Fruit fly (Drosophila melanogaster) whole organism, wandering third instar larva: ENCODE measurements around the gene CG5114.

ENCODE experiments used
- Abd-B ChIP-seq: fragments of >200 bp; optimal IDR thresholded peaks from 2 replicates; lab custom pipeline; 2017; ENCODE audit warnings: missing biosample characterization, missing genetic modification characterization
- Dfd ChIP-seq: fragments of >200 bp; optimal IDR thresholded peaks from 2 replicates; lab custom pipeline; 2017; ENCODE audit warnings: missing biosample characterization, missing genetic modification characterization
- Hr78 ChIP-seq: fragments of >200 bp; optimal IDR thresholded peaks from 2 replicates; lab custom pipeline; 2017; ENCODE audit warnings: missing biosample characterization, missing genetic modification characterization
- OdsH ChIP-seq: fragments of 200-800 bp; sonication (Bioruptor generic); optimal IDR thresholded peaks from 2 replicates; lab custom pipeline; 2016; ENCODE audit warnings: missing biosample characterization, mild to moderate bottlenecking, missing genetic modification characterization
- Rel ChIP-seq, 2 experiments: fragments of 200-800 bp; sonication (Bioruptor generic) in 1 of 2; optimal IDR thresholded peaks; 2 replicates in 1 of 2; 3 replicates in 1 of 2; lab custom pipeline; 2016 to 2019; ENCODE audit warnings: mild to moderate bottlenecking in 2 of 2, missing biosample characterization in 2 of 2, missing genetic modification characterization in 2 of 2, moderate library complexity in 1 of 2
- Sp1 ChIP-seq: fragments of 200-800 bp; sonication (Bioruptor generic); optimal IDR thresholded peaks from 3 replicates; lab custom pipeline; 2019; ENCODE audit warnings: missing biosample characterization, mild to moderate bottlenecking, missing genetic modification characterization, moderate library complexity
- Vsx2 ChIP-seq: fragments of 200-300, 225-300 bp; sonication (Bioruptor generic); optimal IDR thresholded peaks from 2 replicates; lab custom pipeline; 2018; ENCODE audit warnings: missing biosample characterization, missing genetic modification characterization; ENCODE audit not compliant: partially characterized antibody
- br ChIP-seq: fragments of 200-800 bp; sonication (Bioruptor generic); optimal IDR thresholded peaks from 2 replicates; lab custom pipeline; 2016; ENCODE audit warnings: missing biosample characterization, missing genetic modification characterization
- brk ChIP-seq: fragments of 200-800 bp; sonication (Bioruptor generic); optimal IDR thresholded peaks from 2 replicates; lab custom pipeline; 2016; ENCODE audit warnings: missing biosample characterization, mild to moderate bottlenecking, missing genetic modification characterization
- pan ChIP-seq: fragments of >200 bp; optimal IDR thresholded peaks from 2 replicates; lab custom pipeline; 2017
- psq ChIP-seq: fragments of 200-800 bp; sonication (Bioruptor generic); optimal IDR thresholded peaks from 3 replicates; lab custom pipeline; 2017; ENCODE audit warnings: missing biosample characterization, mild to moderate bottlenecking, missing genetic modification characterization, moderate library complexity
- usp ChIP-seq: fragments of >200 bp; optimal IDR thresholded peaks from 2 replicates; lab custom pipeline; 2017; ENCODE audit warnings: missing biosample characterization, missing genetic modification characterization
- woc ChIP-seq: sonication (Bioruptor generic); optimal IDR thresholded peaks from 2 replicates; lab custom pipeline; 2016; ENCODE audit warnings: missing biosample characterization, mild to moderate bottlenecking, missing genetic modification characterization

dm6 chr3L:14988231-14988630, 5.6 kb downstream of the CG5114 start:
- no peak for TF ChIP-seq Dfd (GFP tag; lab: Kevin White, UChicago)
- TF ChIP-seq Sp1 (GFP tag; lab: Kevin White, UChicago), result no peak
- no peak for TF ChIP-seq psq
- no peak for TF ChIP-seq brk (GFP tag; lab: Kevin White, UChicago)
- TF ChIP-seq Abd-B (GFP tag; lab: Kevin White, UChicago), result no peak
- TF ChIP-seq br (GFP tag; lab: Kevin White, UChicago), result no peak
- no peak for TF ChIP-seq OdsH
- no peak for TF ChIP-seq Hr78 (GFP tag; lab: Kevin White, UChicago)
- no peak for TF ChIP-seq pan (lab: Kevin White, UChicago)
- no peak for TF ChIP-seq Vsx2 (GFP tag; lab: Kevin White, UChicago)
- no peak for TF ChIP-seq usp (GFP tag; lab: Kevin White, UChicago)
- TF ChIP-seq Rel (GFP tag; optimal IDR thresholded peaks at IDR 0.05; lab: Kevin White, UChicago), result no peak
- TF ChIP-seq Rel (tag; optimal IDR thresholded peaks at IDR 0.05; lab: Kevin White, UChicago), result no peak
- no peak for TF ChIP-seq woc (GFP tag; lab: Kevin White, UChicago)
